Fruit fly (Drosophila melanogaster) whole organism, embryonic: Measurements from ENCODE around the gene CG4570.

ENCODE experiments used
- Antp ChIP-seq: fragments of 200-800 bp; sonication (Bioruptor generic); optimal IDR thresholded peaks from 3 replicates; lab custom pipeline; 2016; ENCODE audit warnings: missing biosample characterization, missing genetic modification characterization
- Atf-2 ChIP-seq: fragments of 200-800 bp; sonication (Bioruptor generic); optimal IDR thresholded peaks from 2 replicates; lab custom pipeline; 2016; ENCODE audit warnings: missing biosample characterization, missing genetic modification characterization
- BEAF-32 ChIP-seq: fragments of 200-800 bp; sonication (Bioruptor generic); optimal IDR thresholded peaks from 3 replicates; lab custom pipeline; 2017; ENCODE audit warnings: missing biosample characterization, missing genetic modification characterization, mild to moderate bottlenecking, moderate library complexity, missing genetic modification reagents
- Bgb ChIP-seq: fragments of 200-800 bp; sonication (Bioruptor generic); IDR thresholded peaks from 2 replicates; pipeline ENCODE4 v1.3.6; 2022; ENCODE audit warnings: missing biosample characterization, missing genetic modification characterization; ENCODE audit not compliant: partially characterized antibody
- CG10543 ChIP-seq: fragments of 200-800 bp; sonication (Bioruptor generic); optimal IDR thresholded peaks from 3 replicates; lab custom pipeline; 2017; ENCODE audit warnings: missing biosample characterization, mild to moderate bottlenecking, missing genetic modification characterization, moderate library complexity
- CG12391 ChIP-seq: fragments of 200-800 bp; sonication (Bioruptor generic); optimal IDR thresholded peaks from 3 replicates; lab custom pipeline; 2018; ENCODE audit warnings: missing biosample characterization, mild to moderate bottlenecking, missing genetic modification characterization, moderate library complexity
- CG14710 ChIP-seq: fragments of 200-800 bp; sonication (Bioruptor generic); optimal IDR thresholded peaks from 3 replicates; lab custom pipeline; 2019; ENCODE audit warnings: missing biosample characterization, mild to moderate bottlenecking, missing genetic modification characterization, moderate library complexity
- CG14860 ChIP-seq: fragments of 200-800 bp; sonication (Bioruptor generic); IDR thresholded peaks from 3 replicates; pipeline ENCODE4 v1.3.6; 2022; ENCODE audit warnings: missing biosample characterization, missing genetic modification characterization; ENCODE audit not compliant: partially characterized antibody
- CG1832 ChIP-seq: fragments of 200-800 bp; sonication (Bioruptor generic); optimal IDR thresholded peaks from 2 replicates; lab custom pipeline; 2017; ENCODE audit warnings: missing biosample characterization, mild to moderate bottlenecking, missing genetic modification characterization, inconsistent platforms
- CG18764 ChIP-seq: fragments of 200-800 bp; sonication (Bioruptor generic); optimal IDR thresholded peaks from 3 replicates; lab custom pipeline; 2016; ENCODE audit warnings: missing biosample characterization, missing genetic modification characterization
- CG3726 ChIP-seq: fragments of 200-800 bp; sonication (Bioruptor generic); IDR thresholded peaks from 3 replicates; pipeline ENCODE4, ENCODE4 v1.3.6; 2022; ENCODE audit warnings: missing biosample characterization, missing genetic modification characterization
- CG42726 ChIP-seq: fragments of 200-800 bp; sonication (Bioruptor generic); IDR thresholded peaks from 2 replicates; pipeline ENCODE4 v1.3.6; 2022; ENCODE audit warnings: missing biosample characterization, missing genetic modification characterization; ENCODE audit not compliant: partially characterized antibody
- CG4707 ChIP-seq: fragments of 200-800 bp; sonication (Bioruptor generic); optimal IDR thresholded peaks from 2 replicates; lab custom pipeline; 2018; ENCODE audit warnings: missing biosample characterization, mild to moderate bottlenecking, missing genetic modification characterization, moderate library complexity
- CG6654 ChIP-seq: fragments of 200-800 bp; sonication (Bioruptor generic); optimal IDR thresholded peaks from 2 replicates; lab custom pipeline; 2017; ENCODE audit warnings: missing biosample characterization, mild to moderate bottlenecking, missing genetic modification characterization
- CG6765 ChIP-seq: fragments of 200-800 bp; sonication (Bioruptor generic); optimal IDR thresholded peaks from 3 replicates; lab custom pipeline; 2017; ENCODE audit warnings: missing biosample characterization, mild to moderate bottlenecking, missing genetic modification characterization
- CG7963 ChIP-seq: fragments of 200-800 bp; sonication (Bioruptor generic); IDR thresholded peaks from 3 replicates; pipeline ENCODE4 v1.3.6; 2022; ENCODE audit warnings: missing biosample characterization, missing genetic modification characterization; ENCODE audit not compliant: partially characterized antibody
- CG8290 ChIP-seq, 3 experiments: fragments of 200-800 bp; sonication (Bioruptor generic); optimal IDR thresholded peaks; 2 replicates each; lab custom pipeline; 2016 to 2019; ENCODE audit warnings: missing biosample characterization in 3 of 3, missing genetic modification characterization in 3 of 3, mild to moderate bottlenecking in 2 of 3, moderate library complexity in 1 of 3
- CHES-1-like ChIP-seq: fragments of 200-800 bp; sonication (Bioruptor generic); optimal IDR thresholded peaks from 2 replicates; lab custom pipeline; 2016; ENCODE audit warnings: missing biosample characterization, missing genetic modification characterization
- CrebB ChIP-seq: fragments of 200-800 bp; sonication (Bioruptor generic); optimal IDR thresholded peaks from 3 replicates; lab custom pipeline; 2018; ENCODE audit warnings: missing biosample characterization, mild to moderate bottlenecking, missing genetic modification characterization
- Dfd ChIP-seq, 2 experiments: fragments of >200 bp; optimal IDR thresholded peaks; 2 replicates each; lab custom pipeline; 2017; ENCODE audit warnings: missing biosample characterization in 2 of 2, missing genetic modification characterization in 2 of 2
- Drgx ChIP-seq: fragments of 200-800 bp; sonication (Bioruptor generic); IDR thresholded peaks from 2 replicates; pipeline ENCODE4 v1.3.6; 2022; ENCODE audit warnings: missing biosample characterization, missing genetic modification characterization
- Fer1 ChIP-seq: fragments of 200-800 bp; sonication (Bioruptor generic); optimal IDR thresholded peaks from 2 replicates; lab custom pipeline; 2017; ENCODE audit warnings: missing biosample characterization, mild to moderate bottlenecking, missing genetic modification characterization
- HLH54F ChIP-seq: fragments of 200-800 bp; sonication (Bioruptor generic); optimal IDR thresholded peaks from 3 replicates; lab custom pipeline; 2016; ENCODE audit warnings: missing biosample characterization, missing genetic modification characterization
- Hmx ChIP-seq: fragments of 200-800 bp; sonication (Bioruptor generic); optimal IDR thresholded peaks from 2 replicates; lab custom pipeline; 2016; ENCODE audit warnings: missing biosample characterization, missing genetic modification characterization
- Hsf ChIP-seq: fragments of 200-800 bp; sonication (Bioruptor generic); optimal IDR thresholded peaks from 3 replicates; lab custom pipeline; 2016; ENCODE audit warnings: missing biosample characterization, missing genetic modification characterization
- Jarid2 ChIP-seq: fragments of 200-800 bp; sonication (Bioruptor generic); optimal IDR thresholded peaks from 3 replicates; lab custom pipeline; 2017; ENCODE audit warnings: mild to moderate bottlenecking, missing biosample characterization, missing genetic modification reagents, missing genetic modification characterization
- Usf ChIP-seq: fragments of 200-800 bp; sonication (Bioruptor generic); optimal IDR thresholded peaks from 2 replicates; lab custom pipeline; 2017; ENCODE audit warnings: missing genotype, missing biosample characterization, missing genetic modification characterization
- ab ChIP-seq: fragments of 200-800 bp; sonication (Bioruptor generic); optimal IDR thresholded peaks from 2 replicates; lab custom pipeline; 2016; ENCODE audit warnings: missing biosample characterization, missing genetic modification characterization
- abd-A ChIP-seq: fragments of 200-800 bp; sonication (Bioruptor generic); optimal IDR thresholded peaks from 3 replicates; lab custom pipeline; 2019; ENCODE audit warnings: missing biosample characterization, mild to moderate bottlenecking, missing genetic modification characterization, moderate library complexity
- ac ChIP-seq: fragments of 200-800 bp; sonication (Bioruptor generic); optimal IDR thresholded peaks from 3 replicates; lab custom pipeline; 2017; ENCODE audit warnings: missing biosample characterization, mild to moderate bottlenecking, missing genetic modification characterization
- amos ChIP-seq: fragments of 200-800 bp; sonication (Bioruptor generic); IDR thresholded peaks from 2 replicates; pipeline ENCODE4 v1.3.6; 2022; ENCODE audit warnings: missing biosample characterization, missing genetic modification characterization; ENCODE audit not compliant: partially characterized antibody
- cato ChIP-seq: fragments of 200-800 bp; sonication (Bioruptor generic); optimal IDR thresholded peaks from 2 replicates; lab custom pipeline; 2016; ENCODE audit warnings: missing biosample characterization, missing genetic modification characterization, borderline replicate concordance
- dpn ChIP-seq, 2 experiments: fragments of 200-800 bp; sonication (Bioruptor generic); optimal IDR thresholded peaks; 3 replicates each; lab custom pipeline; 2016; ENCODE audit warnings: missing biosample characterization in 2 of 2, missing genetic modification characterization in 2 of 2
- en ChIP-seq: fragments of 200-800 bp; sonication (Bioruptor generic); optimal IDR thresholded peaks from 2 replicates; lab custom pipeline; 2016; ENCODE audit warnings: missing biosample characterization, missing genetic modification characterization
- esg ChIP-seq: fragments of 200-800 bp; sonication (Bioruptor generic); conservative IDR thresholded peaks from 2 replicates; pipeline ENCODE4 v1.3.6; 2022; ENCODE audit warnings: missing biosample characterization, missing genetic modification characterization
- hbn ChIP-seq: fragments of 200-800 bp; sonication (Bioruptor generic); IDR thresholded peaks from 2 replicates; pipeline ENCODE4 v1.3.6; 2022; ENCODE audit warnings: missing biosample characterization, missing genetic modification characterization; ENCODE audit not compliant: partially characterized antibody
- hkb ChIP-seq, 2 experiments: fragments of 200-800 bp in 1 of 2; fragments of >200 bp in 1 of 2; sonication (Bioruptor generic) in 1 of 2; IDR thresholded peaks in 1 of 2; optimal IDR thresholded peaks in 1 of 2; 2 replicates each; pipeline versions ENCODE4 v1.3.6 to Lab custom; 2017 to 2022; ENCODE audit warnings: missing biosample characterization in 1 of 2, missing genetic modification characterization in 1 of 2
- ken ChIP-seq: fragments of 200-800 bp; sonication (Bioruptor generic); IDR thresholded peaks from 3 replicates; pipeline ENCODE4 v1.3.6; 2022; ENCODE audit warnings: missing biosample characterization, missing genetic modification characterization
- kni ChIP-seq: fragments of 200-800 bp; sonication (Bioruptor generic); optimal IDR thresholded peaks from 3 replicates; lab custom pipeline; 2017; ENCODE audit warnings: mild to moderate bottlenecking, missing biosample characterization, missing genetic modification reagents, missing genetic modification characterization
- lola ChIP-seq, 3 experiments: fragments of >200 bp in 2 of 3; fragments of 200-800 bp in 1 of 3; sonication (Bioruptor generic) in 1 of 3; optimal IDR thresholded peaks; 2 replicates each; lab custom pipeline; 2017 to 2019; ENCODE audit warnings: missing biosample characterization in 3 of 3, missing genetic modification characterization in 3 of 3, mild to moderate bottlenecking in 1 of 3, moderate library complexity in 1 of 3
- maf-S ChIP-seq: fragments of 200-800 bp; sonication (Bioruptor generic); optimal IDR thresholded peaks from 2 replicates; lab custom pipeline; 2016; ENCODE audit warnings: missing biosample characterization, missing genetic modification characterization
- rib ChIP-seq: fragments of 200-800 bp; sonication (Bioruptor generic); IDR thresholded peaks from 2 replicates; pipeline ENCODE4 v1.3.6; 2022; ENCODE audit warnings: missing biosample characterization, missing genetic modification characterization
- row ChIP-seq: fragments of 200-800 bp; sonication (Bioruptor generic); IDR thresholded peaks from 3 replicates; pipeline ENCODE4 v1.3.6; 2022; ENCODE audit warnings: missing biosample characterization, missing genetic modification characterization
- sc ChIP-seq, 3 experiments: fragments of >200 bp in 2 of 3; fragments of 200-800 bp in 1 of 3; sonication (Bioruptor generic) in 1 of 3; optimal IDR thresholded peaks; 2 replicates in 2 of 3; 3 replicates in 1 of 3; lab custom pipeline; 2017; ENCODE audit warnings: mild to moderate bottlenecking in 1 of 3, missing biosample characterization in 1 of 3, missing genetic modification characterization in 1 of 3, missing genetic modification reagents in 1 of 3
- toy ChIP-seq: fragments of 200-800 bp; sonication (Bioruptor generic); IDR thresholded peaks from 2 replicates; pipeline ENCODE4 v1.3.6; 2022; ENCODE audit warnings: missing biosample characterization, missing genetic modification characterization
- usp ChIP-seq: fragments of >200 bp; optimal IDR thresholded peaks from 2 replicates; lab custom pipeline; 2017; ENCODE audit warnings: missing biosample characterization, missing genetic modification characterization
- zfh1 ChIP-seq: fragments of 200-800 bp; sonication (Bioruptor generic); IDR thresholded peaks from 3 replicates; pipeline ENCODE4 v1.3.6; 2022; ENCODE audit warnings: missing biosample characterization, missing genetic modification characterization

Gene CG4570

DNA sequence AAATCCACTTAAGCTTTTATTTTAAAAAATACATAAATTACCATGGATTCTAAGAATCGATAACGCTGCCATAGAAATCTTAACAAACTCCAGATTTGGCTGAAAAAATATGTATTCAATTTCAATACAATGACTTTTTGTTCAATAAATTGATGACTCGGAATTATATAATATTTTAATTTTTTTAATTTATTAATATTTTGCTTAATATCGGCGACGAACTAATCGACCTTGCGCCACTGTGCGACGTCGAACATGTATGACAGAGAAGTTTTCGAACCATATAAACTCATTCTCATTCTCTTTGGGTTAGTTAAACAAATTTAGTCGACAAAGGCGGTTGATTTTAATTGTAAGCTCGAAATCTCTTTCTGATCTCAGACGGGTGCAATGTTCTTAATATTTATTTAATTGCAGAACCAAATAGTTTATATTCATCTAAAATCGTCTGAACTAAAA, 7.1 kb upstream of the CG4570 start, which contains the start of gene CG42394 (continued):
- TF ChIP-seq hkb (optimal IDR thresholded peaks at IDR 0.05; lab: Kevin White, UChicago) (no peak), hkb (GFP tag; IDR thresholded peaks at IDR 0.05; lab: Robert Waterston, UW) (peak; percentile 97), Dfd (GFP tag; optimal IDR thresholded peaks at IDR 0.05; lab: Kevin White, UChicago) (no peak), toy (GFP tag; lab: Robert Waterston, UW) (peak; percentile 87), lola (GFP tag; optimal IDR thresholded peaks at IDR 0.05; lab: Kevin White, UChicago) (peak in 1 of 3 experiments; percentile 96), Bgb (GFP tag; lab: Robert Waterston, UW) (peak; percentile 30; the same call in 1 of the 2 replicates), abd-A (tag; lab: Kevin White, UChicago) (no peak), CG6765 (peak; percentile 92), CG12391 (peak; percentile 97), Hmx (no peak), kni (GFP tag; lab: Kevin White, UChicago) (no peak), Hsf (GFP tag; lab: Kevin White, UChicago) (peak; percentile 84), HLH54F (GFP tag; lab: Kevin White, UChicago) (peak; percentile 60), ab (GFP tag; lab: Kevin White, UChicago) (no peak), CG6654 (peak; percentile 89), CG10543 (GFP tag; lab: Kevin White, UChicago) (peak; percentile 85), Jarid2 (GFP tag; lab: Kevin White, UChicago) (peak; percentile 83), Fer1 (peak; percentile 98), CG4707 (GFP tag; lab: Kevin White, UChicago) (peak; percentile 79), en (GFP tag; lab: Kevin White, UChicago) (no peak), CG3726 (GFP tag; lab: Robert Waterston, UW) (peak; percentile 88; the same call in 1 of the 3 replicates), cato (GFP tag; lab: Kevin White, UChicago) (peak; percentile 84), Drgx (GFP tag; lab: Robert Waterston, UW) (peak; percentile 95), CG1832 (GFP tag; lab: Kevin White, UChicago) (no peak), hbn (GFP tag; lab: Robert Waterston, UW) (no peak), CG14710 (peak; percentile 97), esg (peak; percentile 88), row (GFP tag; lab: Robert Waterston, UW) (peak; percentile 94), Antp (GFP tag; lab: Kevin White, UChicago) (peak; percentile 44), zfh1 (GFP tag; lab: Robert Waterston, UW) (peak; percentile 94), CG42726 (GFP tag; lab: Robert Waterston, UW) (peak; percentile 58; the same call in 1 of the 2 replicates), sc (optimal IDR thresholded peaks at IDR 0.05; lab: Kevin White, UChicago) (no peak), sc (GFP tag; optimal IDR thresholded peaks at IDR 0.05; lab: Kevin White, UChicago) (peak; percentile 94), CrebB (tag; lab: Kevin White, UChicago) (peak; percentile 79), BEAF-32 (GFP tag; lab: Kevin White, UChicago) (no peak), CHES-1-like (GFP tag; lab: Kevin White, UChicago) (peak; percentile 49), CG7963 (GFP tag; lab: Robert Waterston, UW) (no peak), rib (GFP tag; lab: Robert Waterston, UW) (peak; percentile 90), Atf-2 (GFP tag; lab: Kevin White, UChicago) (peak; percentile 58), ken (GFP tag; lab: Robert Waterston, UW) (peak; percentile 89), usp (GFP tag; lab: Kevin White, UChicago) (no peak), CG14860 (GFP tag; lab: Robert Waterston, UW) (peak; percentile 50; the same call in 1 of the 3 replicates), ac (GFP tag; lab: Kevin White, UChicago) (peak; percentile 90), maf-S (peak; percentile 37), CG8290 (GFP tag; optimal IDR thresholded peaks at IDR 0.05; lab: Kevin White, UChicago) (peak; percentile 87), CG8290 (tag; optimal IDR thresholded peaks at IDR 0.05; lab: Kevin White, UChicago) (peak in 1 of 2 experiments; percentile 41), amos (GFP tag; lab: Robert Waterston, UW) (peak; percentile 22; the same call in 1 of the 2 replicates), Usf (GFP tag; lab: Kevin White, UChicago) (peak; percentile 89), CG18764 (GFP tag; lab: Kevin White, UChicago) (peak; percentile 92), dpn (GFP tag; optimal IDR thresholded peaks at IDR 0.05; lab: Kevin White, UChicago) (peak; percentile 66 to 92)
